Worm (Caenorhabditis elegans): ENCODE data around the gene C55B6.7.
A peak's percentile ranks its signal among the peaks of the same experiment; 100 is the strongest.

The C55B6.7 gene

DNA sequence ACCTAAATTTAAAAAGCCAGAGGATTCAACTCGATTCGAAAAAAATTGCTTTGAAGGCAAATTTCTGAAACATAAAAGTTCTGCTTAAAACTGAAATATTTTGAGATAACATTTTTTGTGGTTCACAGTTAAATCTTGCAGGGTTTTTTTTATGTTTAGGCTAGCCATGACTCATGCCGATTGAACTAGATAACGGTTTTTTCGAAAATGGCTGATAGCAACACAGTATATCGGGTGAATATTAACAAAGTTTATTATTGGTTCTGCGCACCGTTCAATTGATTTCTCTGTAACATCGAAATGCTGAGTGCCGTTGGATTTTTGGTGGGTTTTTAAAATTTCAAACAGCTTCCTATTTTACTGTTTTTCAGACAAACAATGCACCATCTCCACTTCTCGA lies 14.4 kb downstream of the C55B6.7 start, which contains the start of gene F43E12.1:
Gene F43E12.1, plus strand, starts transcription at position 301 of the 400 bp plus-strand sequence.
- TF ChIP-seq tbx-2 (tag; optimal IDR thresholded peaks at IDR 0.05): no peak
- no peak for TF ChIP-seq eor-1 (tag; optimal IDR thresholded peaks at IDR 0.05)
- no peak for TF ChIP-seq ZK546.5 (tag; optimal IDR thresholded peaks at IDR 0.05)
- no peak for TF ChIP-seq ztf-11 (tag; optimal IDR thresholded peaks at IDR 0.05)

- no peak for TF ChIP-seq fos-1 (tag; optimal IDR thresholded peaks at IDR 0.05)
- TF ChIP-seq ztf-4 (tag; optimal IDR thresholded peaks at IDR 0.05): no peak
- TF ChIP-seq ceh-16 (tag; optimal IDR thresholded peaks at IDR 0.05): no peak
- TF ChIP-seq pqm-1 (tag; optimal IDR thresholded peaks at IDR 0.05): peak; percentile 27
- peak; percentile 25 for TF ChIP-seq nhr-43 (tag; optimal IDR thresholded peaks at IDR 0.05; ENCODE audit: poor library complexity, severe bottlenecking)
- TF ChIP-seq aly-2 (tag; optimal IDR thresholded peaks at IDR 0.05): no peak
- no peak for TF ChIP-seq nhr-77 (tag; optimal IDR thresholded peaks at IDR 0.05)
- no peak for TF ChIP-seq unc-62 (GFP tag; optimal IDR thresholded peaks at IDR 0.05)
- no peak for TF ChIP-seq nhr-76 (tag; optimal IDR thresholded peaks at IDR 0.05)
- TF ChIP-seq nhr-11 (tag; optimal IDR thresholded peaks at IDR 0.05): no peak
- no peak for TF ChIP-seq lin-15B (tag; optimal IDR thresholded peaks at IDR 0.05)
- no peak for TF ChIP-seq unc-39 (tag; optimal IDR thresholded peaks at IDR 0.05)
- TF ChIP-seq elt-2 (tag; optimal IDR thresholded peaks at IDR 0.05): peak; percentile 29
- no peak for TF ChIP-seq nhr-67 (tag; optimal IDR thresholded peaks at IDR 0.05)
- no peak for TF ChIP-seq skn-1 (tag; optimal IDR thresholded peaks at IDR 0.05)
- TF ChIP-seq nhr-28 (tag; optimal IDR thresholded peaks at IDR 0.05): no peak
- TF ChIP-seq nhr-23 (tag; optimal IDR thresholded peaks at IDR 0.05): no peak
- TF ChIP-seq snpc-4 (tag; optimal IDR thresholded peaks at IDR 0.05): no peak
- TF ChIP-seq ama-1 (optimal IDR thresholded peaks at IDR 0.05): no peak
- no peak for TF ChIP-seq eor-1 (tag; optimal IDR thresholded peaks at IDR 0.05)
- no peak for TF ChIP-seq ZK546.5 (tag; optimal IDR thresholded peaks at IDR 0.05)
- TF ChIP-seq jun-1 (tag; optimal IDR thresholded peaks at IDR 0.05): no peak
- no peak for TF ChIP-seq elt-1 (tag; optimal IDR thresholded peaks at IDR 0.05)
- no peak for TF ChIP-seq tbx-2 (tag; optimal IDR thresholded peaks at IDR 0.05)
Measured at ce11 chrX:7176817-7177216, 15.0 kb downstream of the C55B6.7 start.

- no peak for TF ChIP-seq sea-2 (GFP tag; optimal IDR thresholded peaks at IDR 0.05)
- TF ChIP-seq elt-1 (tag; optimal IDR thresholded peaks at IDR 0.05): no peak
- peak; percentile 55 for TF ChIP-seq lin-39 (tag; optimal IDR thresholded peaks at IDR 0.05)
- no peak for TF ChIP-seq zag-1 (tag; optimal IDR thresholded peaks at IDR 0.05)
- TF ChIP-seq nhr-67 (tag; optimal IDR thresholded peaks at IDR 0.05): no peak
Measured at ce11 chrX:7175389-7175788, 16.4 kb downstream of the C55B6.7 start.

ce11 chrX:7170575-7171297 lies 21.0 kb downstream of the C55B6.7 start, which contains the start of gene bar-1:
Gene bar-1 (minus strand): TSS chrX:7170625.
- TF ChIP-seq elt-2 (tag; optimal IDR thresholded peaks at IDR 0.05) (peak; percentile 58), R02D3.7 (tag; optimal IDR thresholded peaks at IDR 0.05) (no peak), lin-39 (tag; optimal IDR thresholded peaks at IDR 0.05) (no peak)

DNA sequence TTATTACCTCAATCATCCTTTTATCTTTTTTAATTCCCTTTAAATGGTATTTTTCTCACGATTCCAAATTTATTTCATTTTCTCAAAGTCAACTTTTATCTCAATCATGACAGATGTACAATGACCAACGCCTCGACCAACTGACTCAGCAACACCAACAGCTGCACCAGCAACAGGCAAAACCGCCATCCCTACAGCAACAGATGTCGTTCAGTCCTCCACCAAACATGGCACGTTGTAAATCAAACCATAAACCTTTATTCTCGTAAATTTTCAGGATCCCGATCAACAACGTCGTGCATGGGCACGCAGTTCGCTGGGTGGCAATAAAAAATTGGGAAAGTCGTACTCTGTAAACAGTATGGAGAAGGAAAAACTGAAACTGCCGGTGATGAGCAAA lies 29.0 kb downstream of the C55B6.7 start:
- TF ChIP-seq unc-62 (GFP tag; optimal IDR thresholded peaks at IDR 0.05) (no peak), ceh-9 (tag; optimal IDR thresholded peaks at IDR 0.05) (no peak), ceh-16 (tag; optimal IDR thresholded peaks at IDR 0.05) (no peak), nhr-43 (tag; optimal IDR thresholded peaks at IDR 0.05; ENCODE audit: poor library complexity, severe bottlenecking) (no peak), lin-39 (tag; optimal IDR thresholded peaks at IDR 0.05) (no peak), eor-1 (tag; optimal IDR thresholded peaks at IDR 0.05) (no peak), pqm-1 (tag; optimal IDR thresholded peaks at IDR 0.05) (no peak), elt-2 (tag; optimal IDR thresholded peaks at IDR 0.05) (no peak), aly-2 (tag; optimal IDR thresholded peaks at IDR 0.05) (no peak), mml-1 (tag; optimal IDR thresholded peaks at IDR 0.05) (no peak), jun-1 (tag; optimal IDR thresholded peaks at IDR 0.05) (no peak), nhr-237 (tag; optimal IDR thresholded peaks at IDR 0.05) (no peak), lin-15B (tag; optimal IDR thresholded peaks at IDR 0.05) (no peak), nhr-11 (tag; optimal IDR thresholded peaks at IDR 0.05) (no peak), lsy-12 (tag; optimal IDR thresholded peaks at IDR 0.05) (no peak), R02D3.7 (tag; optimal IDR thresholded peaks at IDR 0.05) (no peak)
